Fruit fly (Drosophila melanogaster) whole organism, embryonic: ENCODE data around the gene CG18095.

ENCODE experiments used
- B-H1 ChIP-seq: fragments of 200-800 bp; sonication (Bioruptor generic); IDR thresholded peaks from 3 replicates; pipeline ENCODE4 v1.3.6; 2022; ENCODE audit warnings: missing biosample characterization, missing genetic modification characterization
- B-H2 ChIP-seq: fragments of 200-800 bp; sonication (Bioruptor generic); optimal IDR thresholded peaks from 2 replicates; lab custom pipeline; 2018; ENCODE audit warnings: missing biosample characterization, mild to moderate bottlenecking, missing genetic modification characterization
- Bdp1 ChIP-seq: fragments of 200-800 bp; sonication (Bioruptor generic); optimal IDR thresholded peaks from 3 replicates; lab custom pipeline; 2016; ENCODE audit warnings: missing biosample characterization, missing genetic modification characterization
- Bgb ChIP-seq: fragments of 200-800 bp; sonication (Bioruptor generic); IDR thresholded peaks from 2 replicates; pipeline ENCODE4 v1.3.6; 2022; ENCODE audit warnings: missing biosample characterization, missing genetic modification characterization; ENCODE audit not compliant: partially characterized antibody
- CG1024 ChIP-seq: fragments of 200-800 bp; sonication (Bioruptor generic); IDR thresholded peaks from 2 replicates; pipeline ENCODE4 v1.3.6; 2022; ENCODE audit warnings: missing biosample characterization, missing genetic modification characterization
- CG11456 ChIP-seq: fragments of 200-800 bp; sonication (Bioruptor generic); IDR thresholded peaks from 3 replicates; pipeline ENCODE4 v1.3.6; 2022; ENCODE audit warnings: missing biosample characterization, missing genetic modification characterization
- CG12236 ChIP-seq: fragments of 200-800 bp; sonication (Bioruptor generic); optimal IDR thresholded peaks from 2 replicates; lab custom pipeline; 2016; ENCODE audit warnings: missing biosample characterization, missing genetic modification characterization
- CG14014 ChIP-seq: fragments of 200-800 bp; sonication (Bioruptor generic); IDR thresholded peaks from 2 replicates; pipeline ENCODE4 v1.3.6; 2022; ENCODE audit warnings: missing biosample characterization, missing genetic modification characterization
- CG14050 ChIP-seq: fragments of 200-800 bp; sonication (Bioruptor generic); IDR thresholded peaks from 3 replicates; pipeline ENCODE4 v1.3.6; 2022; ENCODE audit warnings: missing biosample characterization, missing genetic modification characterization
- CG15601 ChIP-seq: fragments of 200-800 bp; sonication (Bioruptor generic); optimal IDR thresholded peaks from 3 replicates; lab custom pipeline; 2019; ENCODE audit warnings: missing biosample characterization, mild to moderate bottlenecking, missing genetic modification characterization, moderate library complexity
- CG1647 ChIP-seq: fragments of 200-800 bp; sonication (Bioruptor generic); optimal IDR thresholded peaks from 3 replicates; lab custom pipeline; 2016; ENCODE audit warnings: missing biosample characterization, missing genetic modification characterization
- CG16779 ChIP-seq: fragments of 200-800 bp; sonication (Bioruptor generic); IDR thresholded peaks from 2 replicates; pipeline ENCODE4 v1.3.6; 2022; ENCODE audit warnings: missing biosample characterization, missing genetic modification characterization
- CG18262 ChIP-seq: fragments of 200-800 bp; optimal IDR thresholded peaks from 3 replicates; lab custom pipeline; 2019; ENCODE audit warnings: missing biosample characterization, mild to moderate bottlenecking, missing genetic modification characterization, moderate library complexity
- CG2889 ChIP-seq: fragments of 200-800 bp; sonication (Bioruptor generic); IDR thresholded peaks from 3 replicates; pipeline ENCODE4 v1.3.6; 2022; ENCODE audit warnings: missing biosample characterization, missing genetic modification characterization
- CG34422 ChIP-seq: fragments of 200-800 bp; sonication (Bioruptor generic); IDR thresholded peaks from 3 replicates; pipeline ENCODE4 v1.3.6; 2022; ENCODE audit warnings: missing biosample characterization, missing genetic modification characterization
- CG4360 ChIP-seq: fragments of 200-800 bp; sonication (Bioruptor generic); IDR thresholded peaks from 2 replicates; pipeline ENCODE4 v1.3.6; 2022; ENCODE audit warnings: missing biosample characterization, missing genetic modification characterization
- CG4820 ChIP-seq: fragments of 200-800 bp; sonication (Bioruptor generic); optimal IDR thresholded peaks from 3 replicates; lab custom pipeline; 2016; ENCODE audit warnings: missing biosample characterization, missing genetic modification characterization
- CG4854 ChIP-seq: fragments of 200-800 bp; sonication (Bioruptor generic); optimal IDR thresholded peaks from 2 replicates; lab custom pipeline; 2016; ENCODE audit warnings: missing biosample characterization, missing genetic modification characterization, inconsistent platforms
- CG6689 ChIP-seq: fragments of 200-800 bp; sonication (Bioruptor generic); IDR thresholded peaks from 2 replicates; pipeline ENCODE4 v1.3.6; 2022; ENCODE audit warnings: missing biosample characterization, missing genetic modification characterization
- CG7928 ChIP-seq: fragments of 200-800 bp; sonication (Bioruptor generic); optimal IDR thresholded peaks from 2 replicates; lab custom pipeline; 2017; ENCODE audit warnings: missing biosample characterization, mild to moderate bottlenecking, missing genetic modification characterization
- CG9437 ChIP-seq: fragments of 200-800 bp; sonication (Bioruptor generic); optimal IDR thresholded peaks from 2 replicates; lab custom pipeline; 2018; ENCODE audit warnings: missing biosample characterization, mild to moderate bottlenecking, missing genetic modification characterization
- CG9727 ChIP-seq: fragments of 200-800 bp; sonication (Bioruptor generic); optimal IDR thresholded peaks from 3 replicates; lab custom pipeline; 2017; ENCODE audit warnings: missing biosample characterization, mild to moderate bottlenecking, missing genetic modification characterization
- D ChIP-seq, 2 experiments: fragments of 200-800 bp in 1 of 2; fragments of >200 bp in 1 of 2; sonication (Bioruptor generic) in 1 of 2; optimal IDR thresholded peaks; 2 replicates in 1 of 2; 3 replicates in 1 of 2; lab custom pipeline; 2017; ENCODE audit warnings: mild to moderate bottlenecking in 1 of 2, missing biosample characterization in 1 of 2, missing genetic modification characterization in 1 of 2, missing genetic modification reagents in 1 of 2
- E2f1 ChIP-seq: fragments of 200-800 bp; sonication (Bioruptor generic); IDR thresholded peaks from 2 replicates; pipeline ENCODE4 v1.3.6; 2022; ENCODE audit warnings: missing biosample characterization, missing genetic modification characterization
- E2f2 ChIP-seq: fragments of 200-800 bp; sonication (Bioruptor generic); IDR thresholded peaks from 2 replicates; pipeline ENCODE4 v1.3.6; 2022; ENCODE audit warnings: missing biosample characterization, missing genetic modification characterization
- GATAe ChIP-seq: fragments of 200-800 bp; sonication (Bioruptor generic); conservative IDR thresholded peaks from 2 replicates; pipeline ENCODE4 v1.3.6; 2022; ENCODE audit warnings: missing biosample characterization, missing genetic modification characterization
- HmgZ ChIP-seq: fragments of 200-800 bp; sonication (Bioruptor generic); optimal IDR thresholded peaks from 2 replicates; lab custom pipeline; 2018; ENCODE audit warnings: missing biosample characterization, mild to moderate bottlenecking, missing genetic modification characterization
- MESR4 ChIP-seq: fragments of 200-800 bp; sonication (Bioruptor generic); optimal IDR thresholded peaks from 2 replicates; lab custom pipeline; 2018; ENCODE audit warnings: missing biosample characterization, mild to moderate bottlenecking, missing genetic modification characterization, moderate library complexity
- Mad ChIP-seq: fragments of 200-800 bp; sonication (Bioruptor generic); optimal IDR thresholded peaks from 2 replicates; lab custom pipeline; 2016; ENCODE audit warnings: missing biosample characterization, missing genetic modification characterization
- Mrtf ChIP-seq: fragments of 200-800 bp; sonication (Bioruptor generic); IDR thresholded peaks from 3 replicates; pipeline ENCODE4 v1.3.6; 2022; ENCODE audit warnings: missing biosample characterization, missing genetic modification characterization
- Scr ChIP-seq: fragments of 200-800 bp; sonication (Bioruptor generic); IDR thresholded peaks from 2 replicates; pipeline ENCODE4 v1.3.6; 2022; ENCODE audit warnings: missing biosample characterization, missing genetic modification characterization; ENCODE audit not compliant: partially characterized antibody
- Side ChIP-seq: fragments of 200-800 bp; sonication (Bioruptor generic); optimal IDR thresholded peaks from 2 replicates; lab custom pipeline; 2016; ENCODE audit warnings: missing biosample characterization, missing genetic modification characterization
- ab ChIP-seq: fragments of 200-800 bp; sonication (Bioruptor generic); optimal IDR thresholded peaks from 2 replicates; lab custom pipeline; 2016; ENCODE audit warnings: missing biosample characterization, missing genetic modification characterization
- crol ChIP-seq: fragments of 200-800 bp; sonication (Bioruptor generic); IDR thresholded peaks from 2 replicates; pipeline ENCODE4 v1.3.6; 2022; ENCODE audit warnings: missing biosample characterization, missing genetic modification characterization
- cwo ChIP-seq: fragments of 200-800 bp; sonication (Bioruptor generic); optimal IDR thresholded peaks from 3 replicates; lab custom pipeline; 2017; ENCODE audit warnings: missing biosample characterization, missing genetic modification characterization, mild to moderate bottlenecking, moderate library complexity, missing genetic modification reagents
- dimm ChIP-seq: fragments of 200-800 bp; sonication (Bioruptor generic); IDR thresholded peaks from 2 replicates; pipeline ENCODE4 v1.3.6; 2022; ENCODE audit warnings: missing biosample characterization, missing genetic modification characterization
- dpn ChIP-seq, 2 experiments: fragments of 200-800 bp; sonication (Bioruptor generic); optimal IDR thresholded peaks; 3 replicates each; lab custom pipeline; 2016; ENCODE audit warnings: missing biosample characterization in 2 of 2, missing genetic modification characterization in 2 of 2
- emc ChIP-seq: fragments of 200-800 bp; sonication (Bioruptor generic); optimal IDR thresholded peaks from 2 replicates; lab custom pipeline; 2016; ENCODE audit warnings: missing biosample characterization, missing genetic modification characterization
- exex ChIP-seq: fragments of 200-800 bp; sonication (Bioruptor generic); optimal IDR thresholded peaks from 4 replicates; lab custom pipeline; 2018; ENCODE audit warnings: missing biosample characterization, mild to moderate bottlenecking, missing genetic modification characterization, moderate library complexity
- fd64A ChIP-seq: fragments of 200-800 bp; sonication (Bioruptor generic); optimal IDR thresholded peaks from 3 replicates; lab custom pipeline; 2018; ENCODE audit warnings: missing biosample characterization, mild to moderate bottlenecking, missing genetic modification characterization
- ftz-f1 ChIP-seq: fragments of 200-800 bp; sonication (Bioruptor generic); optimal IDR thresholded peaks from 2 replicates; lab custom pipeline; 2016; ENCODE audit warnings: missing biosample characterization, missing genetic modification characterization
- jing ChIP-seq: fragments of 200-800 bp; sonication (Bioruptor generic); optimal IDR thresholded peaks from 2 replicates; lab custom pipeline; 2018; ENCODE audit warnings: missing biosample characterization, mild to moderate bottlenecking, missing genetic modification characterization
- maf-S ChIP-seq: fragments of 200-800 bp; sonication (Bioruptor generic); optimal IDR thresholded peaks from 2 replicates; lab custom pipeline; 2016; ENCODE audit warnings: missing biosample characterization, missing genetic modification characterization
- org-1 ChIP-seq: fragments of 200-800 bp; sonication (Bioruptor generic); optimal IDR thresholded peaks from 2 replicates; lab custom pipeline; 2017; ENCODE audit warnings: missing biosample characterization, missing genetic modification characterization
- pho ChIP-seq: fragments of 200-800 bp; sonication (Bioruptor generic); optimal IDR thresholded peaks from 2 replicates; lab custom pipeline; 2016; ENCODE audit warnings: missing biosample characterization, missing genetic modification characterization
- salm ChIP-seq: fragments of 200-800 bp; sonication (Bioruptor generic); optimal IDR thresholded peaks from 2 replicates; lab custom pipeline; 2018; ENCODE audit warnings: missing biosample characterization, mild to moderate bottlenecking, missing genetic modification characterization
- shn ChIP-seq: fragments of 200-800 bp; sonication (Bioruptor generic); optimal IDR thresholded peaks from 3 replicates; lab custom pipeline; 2016; ENCODE audit warnings: missing biosample characterization, missing genetic modification characterization
- sr ChIP-seq: fragments of 200-800 bp; sonication (Bioruptor generic); IDR thresholded peaks from 3 replicates; pipeline ENCODE4 v1.3.6; 2022; ENCODE audit warnings: missing biosample characterization, missing genetic modification characterization
- stwl ChIP-seq: fragments of 200-800 bp; sonication (Bioruptor generic); optimal IDR thresholded peaks from 3 replicates; lab custom pipeline; 2018; ENCODE audit warnings: missing biosample characterization, mild to moderate bottlenecking, missing genetic modification characterization, moderate library complexity
- tx ChIP-seq: fragments of 200-800 bp; sonication (Bioruptor generic); optimal IDR thresholded peaks from 2 replicates; lab custom pipeline; 2016; ENCODE audit warnings: missing biosample characterization, missing genetic modification characterization
- wek ChIP-seq: fragments of 200-800 bp; sonication (Bioruptor generic); optimal IDR thresholded peaks from 3 replicates; lab custom pipeline; 2018; ENCODE audit warnings: missing biosample characterization, mild to moderate bottlenecking, missing genetic modification characterization, moderate library complexity

The CG18095 gene

dm6 chr2L:14022130-14022735 lies 9.1 kb downstream of the CG18095 start (continued):
- TF ChIP-seq maf-S (GFP tag; lab: Kevin White, UChicago) (peak; percentile 24), Mrtf (GFP tag; lab: Robert Waterston, UW) (peak; percentile 88), CG14050 (GFP tag; lab: Robert Waterston, UW) (peak; percentile 88), B-H1 (GFP tag; lab: Robert Waterston, UW) (peak; percentile 91), E2f1 (peak; percentile 92), CG7928 (GFP tag; lab: Kevin White, UChicago) (peak; percentile 61), cwo (peak; percentile 92), emc (GFP tag; lab: Kevin White, UChicago) (no peak), CG15601 (tag; lab: Kevin White, UChicago) (peak; percentile 96), CG6689 (GFP tag; lab: Robert Waterston, UW) (peak; percentile 96), CG9437 (GFP tag; lab: Kevin White, UChicago) (peak; percentile 93), jing (GFP tag; lab: Kevin White, UChicago) (peak; percentile 50), B-H2 (GFP tag; lab: Kevin White, UChicago) (peak; percentile 78), tx (GFP tag; lab: Kevin White, UChicago) (peak; percentile 39), Mad (no peak), Side (GFP tag; lab: Kevin White, UChicago) (no peak), CG1647 (GFP tag; lab: Kevin White, UChicago) (peak; percentile 30), E2f2 (GFP tag; lab: Robert Waterston, UW) (peak; percentile 69), wek (GFP tag; lab: Kevin White, UChicago) (no peak), CG9727 (GFP tag; lab: Kevin White, UChicago) (peak; percentile 97), D (optimal IDR thresholded peaks at IDR 0.05; lab: Kevin White, UChicago) (no peak), D (GFP tag; optimal IDR thresholded peaks at IDR 0.05; lab: Kevin White, UChicago) (peak; percentile 85), sr (GFP tag; lab: Robert Waterston, UW) (peak; percentile 64; the same call in 2 of the 3 replicates), CG16779 (GFP tag; lab: Robert Waterston, UW) (no peak), HmgZ (tag; lab: Kevin White, UChicago) (peak; percentile 53), dpn (GFP tag; optimal IDR thresholded peaks at IDR 0.05; lab: Kevin White, UChicago) (peak; percentile 31 to 86), CG4854 (GFP tag; lab: Kevin White, UChicago) (no peak), CG18262 (tag; lab: Kevin White, UChicago) (peak; percentile 98), CG4360 (GFP tag; lab: Robert Waterston, UW) (peak; percentile 95), dimm (peak; percentile 81), fd64A (no peak), CG4820 (GFP tag; lab: Kevin White, UChicago) (peak; percentile 73), CG14014 (GFP tag; lab: Robert Waterston, UW) (peak; percentile 88), ab (no peak), salm (tag; lab: Kevin White, UChicago) (peak; percentile 95), Scr (GFP tag; lab: Robert Waterston, UW) (no peak), pho (peak; percentile 32), MESR4 (GFP tag; lab: Kevin White, UChicago) (no peak), shn (GFP tag; lab: Kevin White, UChicago) (peak; percentile 64), CG11456 (GFP tag; lab: Robert Waterston, UW) (peak; percentile 73), exex (tag; lab: Kevin White, UChicago) (peak; percentile 84), crol (GFP tag; lab: Robert Waterston, UW) (no peak), CG12236 (GFP tag; lab: Kevin White, UChicago) (no peak), Bdp1 (GFP tag; lab: Kevin White, UChicago) (peak; percentile 12), Bgb (GFP tag; lab: Robert Waterston, UW) (no peak), CG34422 (GFP tag; lab: Robert Waterston, UW) (peak; percentile 89), stwl (tag; lab: Kevin White, UChicago) (peak; percentile 14), GATAe (GFP tag; lab: Robert Waterston, UW) (peak; percentile 69), org-1 (GFP tag; lab: Kevin White, UChicago) (peak; percentile 90), CG1024 (GFP tag; lab: Robert Waterston, UW) (peak; percentile 42; the same call in 1 of the 2 replicates), CG2889 (peak; percentile 87), ftz-f1 (GFP tag; lab: Kevin White, UChicago) (no peak)
